Worm (Caenorhabditis elegans) whole organism, L4 larva: Measurements from ENCODE around the gene C16B8.4.

Source experiments
- fkh-10 ChIP-seq: fragments of 150-350 bp; optimal IDR thresholded peaks from 2 replicates; lab custom pipeline; 2014; ENCODE audit warnings: missing biosample characterization, missing genetic modification reagents, missing genetic modification characterization
- fos-1 ChIP-seq: fragments of 150-350 bp; optimal IDR thresholded peaks from 2 replicates; lab custom pipeline; 2014; ENCODE audit warnings: missing biosample characterization, missing genetic modification characterization
- mdl-1 ChIP-seq, 2 experiments: fragments of 150-350 bp in 1 of 2; sonication (generic microtip) in 1 of 2; optimal IDR thresholded peaks; 2 replicates each; lab custom pipeline; 2014 to 2017; ENCODE audit warnings: missing biosample characterization in 2 of 2, missing genetic modification characterization in 2 of 2
- mep-1 ChIP-seq: fragments of 150-350 bp; sonication (generic microtip); optimal IDR thresholded peaks from 3 replicates; lab custom pipeline; 2014; ENCODE audit warnings: missing biosample characterization, missing genetic modification characterization
- nhr-11 ChIP-seq: fragments of 150-350 bp; optimal IDR thresholded peaks from 2 replicates; lab custom pipeline; 2014; ENCODE audit warnings: missing biosample characterization, missing genetic modification characterization
- pha-4 ChIP-seq, 2 experiments: fragments of 150-350 bp in 1 of 2; fragments of 200-800 bp in 1 of 2; sonication (Bioruptor generic) in 1 of 2; IDR thresholded peaks in 1 of 2; optimal IDR thresholded peaks in 1 of 2; 2 replicates each; pipeline versions ENCODE4 v1.3.6 to Lab custom; 2014 to 2022; ENCODE audit warnings: missing genetic modification characterization in 2 of 2, missing genetic modification reagents in 2 of 2, missing biosample characterization in 1 of 2, missing compliant biosample characterization in 1 of 2
- snpc-1.2 ChIP-seq: fragments of 200-800 bp; sonication (Bioruptor generic); IDR thresholded peaks from 2 replicates; pipeline ENCODE4 v1.3.6; 2022; ENCODE audit warnings: missing genetic modification reagents, missing genetic modification characterization, missing compliant biosample characterization
- zip-2 ChIP-seq: fragments of 150-350 bp; optimal IDR thresholded peaks from 2 replicates; lab custom pipeline; 2014; ENCODE audit warnings: missing biosample characterization, missing genetic modification characterization
- ztf-11 ChIP-seq: fragments of 150-350 bp; optimal IDR thresholded peaks from 2 replicates; lab custom pipeline; 2014; ENCODE audit warnings: missing biosample characterization, missing genetic modification characterization

- TF ChIP-seq ztf-11 (no peak), mep-1 (tag; lab: Kevin White, UChicago) (no peak), fkh-10 (GFP tag; lab: Kevin White, UChicago) (no peak), mdl-1 (tag; optimal IDR thresholded peaks at IDR 0.05; lab: Kevin White, UChicago) (no peak), nhr-11 (tag; lab: Kevin White, UChicago) (no peak), zip-2 (tag; lab: Kevin White, UChicago) (no peak), snpc-1.2 (no peak), fos-1 (tag; lab: Kevin White, UChicago) (no peak), pha-4 (GFP tag; IDR thresholded peaks at IDR 0.05; lab: Robert Waterston, UW) (no peak), pha-4 (tag; optimal IDR thresholded peaks at IDR 0.05; lab: Kevin White, UChicago) (no peak)
These were observed 3.3 kb upstream of the C16B8.4 start for ce11 chrX:3976755-3977154.
